Worm (Caenorhabditis elegans) whole organism, L4 larva: Measurements from ENCODE around the gene Y45F10C.4.

Experiments
- F10B5.3 ChIP-seq: sonication (generic microtip); optimal IDR thresholded peaks from 2 replicates; lab custom pipeline; 2016; ENCODE audit warnings: mild to moderate bottlenecking, missing genetic modification characterization, missing compliant biosample characterization
- F37D6.2 ChIP-seq: sonication (generic microtip); optimal IDR thresholded peaks from 2 replicates; lab custom pipeline; 2016; ENCODE audit warnings: mild to moderate bottlenecking, missing genetic modification characterization, missing compliant biosample characterization
- F44E2.7 ChIP-seq: fragments of 200-800 bp; sonication (Bioruptor generic); IDR thresholded peaks from 2 replicates; pipeline ENCODE4 v2.1.2; 2022; ENCODE audit warnings: missing genetic modification characterization, missing compliant biosample characterization
- T20F7.1 ChIP-seq: fragments of 200-800 bp; sonication (Bioruptor generic); optimal IDR thresholded peaks from 2 replicates; lab custom pipeline; 2018; ENCODE audit warnings: mild to moderate bottlenecking, missing genetic modification characterization, missing compliant biosample characterization
- T26A8.4 ChIP-seq: fragments of 200-800 bp; sonication (Bioruptor generic); IDR thresholded peaks from 2 replicates; pipeline ENCODE4 v1.3.6; 2022; ENCODE audit warnings: missing genetic modification characterization, missing compliant biosample characterization
- Y48G9A.11 ChIP-seq: fragments of 200-800 bp; sonication (Bioruptor generic); IDR thresholded peaks from 2 replicates; pipeline ENCODE4 v1.3.6; 2022; ENCODE audit warnings: missing genetic modification reagents, missing genetic modification characterization, missing compliant biosample characterization
- Y5F2A.4 ChIP-seq: fragments of 200-800 bp; sonication (Bioruptor generic); optimal IDR thresholded peaks from 2 replicates; lab custom pipeline; 2018; ENCODE audit warnings: mild to moderate bottlenecking, missing genetic modification characterization, missing compliant biosample characterization
- ZK337.2 ChIP-seq: fragments of 200-800 bp; sonication (Bioruptor generic); IDR thresholded peaks from 2 replicates; pipeline ENCODE4 v1.3.6; 2022; ENCODE audit warnings: missing genetic modification reagents, missing genetic modification characterization, missing compliant biosample characterization
- ZK546.5 ChIP-seq, 2 experiments: sonication (generic microtip); optimal IDR thresholded peaks; 2 replicates each; lab custom pipeline; 2017; ENCODE audit warnings: missing biosample characterization in 2 of 2, missing genetic modification characterization in 2 of 2
- aha-1 ChIP-seq: fragments of 150-350 bp; peaks from one replicate; lab custom pipeline; 2014; ENCODE audit warnings: missing biosample characterization, missing genetic modification characterization
- aly-2 ChIP-seq: sonication (generic microtip); optimal IDR thresholded peaks from 2 replicates; lab custom pipeline; 2018; ENCODE audit warnings: missing biosample characterization, missing genetic modification characterization
- arid-1 ChIP-seq: fragments of 200-800 bp; sonication (Bioruptor generic); conservative IDR thresholded peaks from 2 replicates; pipeline ENCODE4 v1.3.6; 2022; ENCODE audit warnings: missing genetic modification reagents, missing genetic modification characterization, missing compliant biosample characterization
- attf-4 ChIP-seq: sonication (generic microtip); optimal IDR thresholded peaks from 3 replicates; lab custom pipeline; 2017; ENCODE audit warnings: missing biosample characterization, missing genetic modification characterization
- ceh-20 ChIP-seq: fragments of 200-800 bp; sonication (Bioruptor generic); IDR thresholded peaks from 2 replicates; pipeline ENCODE4 v1.3.6; 2022; ENCODE audit warnings: missing genetic modification reagents, missing genetic modification characterization, missing compliant biosample characterization
- ceh-28 ChIP-seq: fragments of 150-350 bp; optimal IDR thresholded peaks from 2 replicates; lab custom pipeline; 2014; ENCODE audit warnings: missing biosample characterization, missing genetic modification reagents, missing genetic modification characterization
- ceh-62 ChIP-seq: sonication (generic microtip); optimal IDR thresholded peaks from 2 replicates; lab custom pipeline; 2017; ENCODE audit warnings: missing biosample characterization, missing genetic modification characterization
- ceh-82 ChIP-seq: sonication (generic microtip); optimal IDR thresholded peaks from 2 replicates; lab custom pipeline; 2017; ENCODE audit warnings: missing biosample characterization, missing genetic modification characterization
- ctbp-1 ChIP-seq: fragments of 200-800 bp; sonication (Bioruptor generic); IDR thresholded peaks from 2 replicates; pipeline ENCODE4 v1.3.6; 2022; ENCODE audit warnings: missing genetic modification reagents, missing genetic modification characterization, missing compliant biosample characterization
- daf-12 ChIP-seq: fragments of 150-350 bp; optimal IDR thresholded peaks from 2 replicates; lab custom pipeline; 2014; ENCODE audit warnings: missing biosample characterization, missing genetic modification reagents, missing genetic modification characterization
- daf-19 ChIP-seq: fragments of 200-800 bp; sonication (Bioruptor generic); conservative IDR thresholded peaks from 2 replicates; pipeline ENCODE4 v1.3.6; 2022; ENCODE audit warnings: missing genetic modification characterization, missing compliant biosample characterization
- dmd-6 ChIP-seq: fragments of 200-800 bp; sonication (Bioruptor generic); IDR thresholded peaks from 2 replicates; pipeline ENCODE4 v1.3.6; 2022; ENCODE audit warnings: missing genetic modification reagents, missing genetic modification characterization, missing compliant biosample characterization
- dmd-9 ChIP-seq: fragments of 200-800 bp; sonication (Bioruptor generic); IDR thresholded peaks from 2 replicates; pipeline ENCODE4 v1.3.6; 2022; ENCODE audit warnings: missing genetic modification reagents, missing genetic modification characterization, missing compliant biosample characterization
- dve-1 ChIP-seq: sonication (generic microtip); optimal IDR thresholded peaks from 2 replicates; lab custom pipeline; 2017; ENCODE audit warnings: antibody characterized with exemption, mild to moderate bottlenecking, missing genetic modification characterization, missing compliant biosample characterization; ENCODE audit not compliant: insufficient read depth
- egl-43 ChIP-seq: fragments of 200-800 bp; sonication (Bioruptor generic); IDR thresholded peaks from 2 replicates; pipeline ENCODE4 v1.3.6; 2022; ENCODE audit warnings: missing genetic modification reagents, missing genetic modification characterization, missing compliant biosample characterization
- fkh-10 ChIP-seq: fragments of 150-350 bp; optimal IDR thresholded peaks from 2 replicates; lab custom pipeline; 2014; ENCODE audit warnings: missing biosample characterization, missing genetic modification reagents, missing genetic modification characterization
- fos-1 ChIP-seq: fragments of 150-350 bp; optimal IDR thresholded peaks from 2 replicates; lab custom pipeline; 2014; ENCODE audit warnings: missing biosample characterization, missing genetic modification characterization
- hmg-1.1 ChIP-seq: fragments of 200-800 bp; sonication (Bioruptor generic); IDR thresholded peaks from 2 replicates; pipeline ENCODE4 v1.3.6; 2022; ENCODE audit warnings: missing genetic modification reagents, missing genetic modification characterization, missing compliant biosample characterization
- jun-1 ChIP-seq: fragments of 150-350 bp; optimal IDR thresholded peaks from 2 replicates; lab custom pipeline; 2014; ENCODE audit warnings: missing biosample characterization, missing genetic modification reagents, missing genetic modification characterization
- lim-7 ChIP-seq: fragments of 200-800 bp; sonication (Bioruptor generic); IDR thresholded peaks from 2 replicates; pipeline ENCODE4 v1.3.6; 2022; ENCODE audit warnings: missing genetic modification characterization, missing compliant biosample characterization
- lin-39 ChIP-seq: fragments of 150-350 bp; optimal IDR thresholded peaks from 2 replicates; lab custom pipeline; 2014; ENCODE audit warnings: missing biosample characterization, missing genetic modification reagents, missing genetic modification characterization
- lsy-2 ChIP-seq, 2 experiments: fragments of 150-350 bp in 1 of 2; sonication (generic microtip) in 1 of 2; optimal IDR thresholded peaks; 2 replicates each; lab custom pipeline; 2014 to 2017; ENCODE audit warnings: missing biosample characterization in 2 of 2, missing genetic modification characterization in 2 of 2
- madf-5 ChIP-seq, 2 experiments: fragments of 200-800 bp; sonication (Bioruptor generic); IDR thresholded peaks; 2 replicates each; pipeline ENCODE4 v1.3.6; 2022; ENCODE audit warnings: missing compliant biosample characterization in 2 of 2, missing genetic modification characterization in 2 of 2
- madf-9 ChIP-seq: fragments of 200-800 bp; sonication (Bioruptor generic); conservative IDR thresholded peaks from 2 replicates; pipeline ENCODE4 v1.3.6; 2022; ENCODE audit warnings: missing genetic modification reagents, missing genetic modification characterization, missing compliant biosample characterization
- mxl-2 ChIP-seq: fragments of 200-800 bp; sonication (Bioruptor generic); conservative IDR thresholded peaks from 2 replicates; pipeline ENCODE4 v1.3.6; 2022; ENCODE audit warnings: missing genetic modification reagents, missing genetic modification characterization, missing compliant biosample characterization
- mxl-3 ChIP-seq: fragments of 200-800 bp; sonication (Bioruptor generic); optimal IDR thresholded peaks from 2 replicates; lab custom pipeline; 2018; ENCODE audit warnings: mild to moderate bottlenecking, missing genetic modification characterization, missing compliant biosample characterization
- nhr-48 ChIP-seq: sonication (generic microtip); optimal IDR thresholded peaks from 2 replicates; lab custom pipeline; 2016; ENCODE audit warnings: mild to moderate bottlenecking, missing genetic modification characterization, missing compliant biosample characterization
- nhr-76 ChIP-seq: fragments of 150-350 bp; optimal IDR thresholded peaks from 2 replicates; lab custom pipeline; 2014; ENCODE audit warnings: missing biosample characterization, missing genetic modification characterization
- php-3 ChIP-seq: fragments of 200-800 bp; sonication (Bioruptor generic); IDR thresholded peaks from 2 replicates; pipeline ENCODE4 v1.3.6; 2022; ENCODE audit warnings: missing genetic modification reagents, missing genetic modification characterization, missing compliant biosample characterization
- snpc-1.2 ChIP-seq: fragments of 200-800 bp; sonication (Bioruptor generic); IDR thresholded peaks from 2 replicates; pipeline ENCODE4 v1.3.6; 2022; ENCODE audit warnings: missing genetic modification reagents, missing genetic modification characterization, missing compliant biosample characterization
- tra-1 ChIP-seq: fragments of 200-800 bp; sonication (Bioruptor generic); IDR thresholded peaks from 2 replicates; pipeline ENCODE4 v1.3.6; 2022; ENCODE audit warnings: missing genetic modification reagents, missing genetic modification characterization, missing compliant biosample characterization
- unc-62 ChIP-seq, 3 experiments: fragments of 150-350 bp in 1 of 3; sonication (generic microtip); optimal IDR thresholded peaks in 2 of 3; peaks in 1 of 3; 1 replicate in 1 of 3; 2 replicates in 2 of 3; lab custom pipeline; 2014 to 2017; ENCODE audit warnings: missing biosample characterization in 3 of 3, missing genetic modification characterization in 3 of 3, missing genetic modification reagents in 3 of 3, missing genotype in 1 of 3
- zip-2 ChIP-seq: fragments of 150-350 bp; optimal IDR thresholded peaks from 2 replicates; lab custom pipeline; 2014; ENCODE audit warnings: missing biosample characterization, missing genetic modification characterization
- ztf-11 ChIP-seq: fragments of 150-350 bp; optimal IDR thresholded peaks from 2 replicates; lab custom pipeline; 2014; ENCODE audit warnings: missing biosample characterization, missing genetic modification characterization
- ztf-7 ChIP-seq: fragments of 150-350 bp; optimal IDR thresholded peaks from 2 replicates; lab custom pipeline; 2014; ENCODE audit warnings: missing biosample characterization, missing genetic modification characterization

Y45F10C.4 gene

ce11 chrIV:13692522-13692921 lies 28.5 kb upstream of the Y45F10C.4 start:
- TF ChIP-seq tra-1 (GFP tag; lab: Robert Waterston, UW), result no peak
- no peak for TF ChIP-seq daf-19 (GFP tag; lab: Robert Waterston, UW)
- no peak for TF ChIP-seq ztf-7 (tag; lab: Kevin White, UChicago)
- no peak for TF ChIP-seq daf-12
- no peak for TF ChIP-seq ceh-28 (tag; lab: Kevin White, UChicago)
- no peak for TF ChIP-seq egl-43 (GFP tag; lab: Robert Waterston, UW)
- no peak for TF ChIP-seq dve-1
- no peak for TF ChIP-seq lsy-2 (tag; optimal IDR thresholded peaks at IDR 0.05; lab: Kevin White, UChicago)
- TF ChIP-seq hmg-1.1 (GFP tag; lab: Robert Waterston, UW), result no peak
- TF ChIP-seq Y5F2A.4 (GFP tag; lab: Kevin White, UChicago), result no peak
- TF ChIP-seq lim-7 (GFP tag; lab: Robert Waterston, UW), result no peak
- no peak for TF ChIP-seq nhr-76 (tag; lab: Kevin White, UChicago)
- TF ChIP-seq madf-5 (GFP tag; IDR thresholded peaks at IDR 0.05; lab: Robert Waterston, UW), result no peak

- TF ChIP-seq ceh-82 (tag; lab: Kevin White, UChicago), result no peak
- TF ChIP-seq jun-1, result no peak
- TF ChIP-seq aha-1, result peak; percentile 28
- peak in 1 of 2 experiments; percentile 99 for TF ChIP-seq unc-62 (GFP tag; optimal IDR thresholded peaks at IDR 0.05 in 1 of 2; lab: Kevin White, UChicago)
- no peak for TF ChIP-seq unc-62 (tag; optimal IDR thresholded peaks at IDR 0.05; lab: Kevin White, UChicago)
- no peak for TF ChIP-seq mxl-2 (GFP tag; lab: Robert Waterston, UW)
- TF ChIP-seq ceh-62 (tag; lab: Kevin White, UChicago), result no peak
- no peak for TF ChIP-seq F37D6.2
- TF ChIP-seq dmd-9, result no peak
- no peak for TF ChIP-seq php-3 (GFP tag; lab: Robert Waterston, UW)
- no peak for TF ChIP-seq madf-9 (GFP tag; lab: Robert Waterston, UW)
- TF ChIP-seq fkh-10 (GFP tag; lab: Kevin White, UChicago), result no peak
- TF ChIP-seq ceh-20 (GFP tag; lab: Robert Waterston, UW), result 0 out of 2 replicates have a peak, but pooled peaks have one; percentile 30
- TF ChIP-seq fos-1, result no peak
- TF ChIP-seq zip-2, result no peak
- no peak for TF ChIP-seq nhr-48
- TF ChIP-seq lsy-2 (tag; optimal IDR thresholded peaks at IDR 0.05; lab: Kevin White, UChicago), result no peak
- TF ChIP-seq Y5F2A.4 (GFP tag; lab: Kevin White, UChicago), result no peak
- no peak for TF ChIP-seq F44E2.7
- no peak for TF ChIP-seq ztf-11 (tag; lab: Kevin White, UChicago)
Observed at ce11 chrIV:13689302-13689880, 25.4 kb upstream of the Y45F10C.4 start, which contains the start of gene T23G4.2. TSS of gene T23G4.2 (minus strand) at chrIV:13689556.

- TF ChIP-seq ctbp-1 (no peak), snpc-1.2 (peak; percentile 78), lsy-2 (tag; optimal IDR thresholded peaks at IDR 0.05; lab: Kevin White, UChicago) (no peak), ceh-82 (tag; lab: Kevin White, UChicago) (no peak), ZK546.5 (tag; optimal IDR thresholded peaks at IDR 0.05; lab: Kevin White, UChicago) (no peak), lin-39 (tag; lab: Kevin White, UChicago) (no peak), attf-4 (tag; lab: Kevin White, UChicago) (no peak), aly-2 (no peak), madf-5 (GFP tag; IDR thresholded peaks at IDR 0.05; lab: Robert Waterston, UW) (no peak), ZK337.2 (GFP tag; lab: Robert Waterston, UW) (no peak), arid-1 (GFP tag; lab: Robert Waterston, UW) (no peak), T26A8.4 (GFP tag; lab: Robert Waterston, UW) (no peak), T20F7.1 (GFP tag; lab: Kevin White, UChicago) (no peak), mxl-3 (GFP tag; lab: Kevin White, UChicago) (no peak), Y48G9A.11 (peak; percentile 70), ceh-20 (GFP tag; lab: Robert Waterston, UW) (no peak), F10B5.3 (tag; lab: Kevin White, UChicago) (no peak), dmd-6 (GFP tag; lab: Robert Waterston, UW) (no peak)
Observed at ce11 chrIV:13687631-13688030, 23.6 kb upstream of the Y45F10C.4 start.
